Fruit fly (Drosophila melanogaster) whole organism, embryonic: ENCODE data around the gene CG16957.

Source experiments
- ATbp ChIP-seq: fragments of 200-800 bp; sonication (Bioruptor generic); optimal IDR thresholded peaks from 2 replicates; lab custom pipeline; 2017; ENCODE audit warnings: missing biosample characterization, mild to moderate bottlenecking, missing genetic modification characterization, missing genetic modification reagents
- Abd-B ChIP-seq: fragments of 200-800 bp; sonication (Bioruptor generic); optimal IDR thresholded peaks from 2 replicates; lab custom pipeline; 2018; ENCODE audit warnings: missing biosample characterization, mild to moderate bottlenecking, missing genetic modification characterization, moderate library complexity
- Bgb ChIP-seq: fragments of 200-800 bp; sonication (Bioruptor generic); IDR thresholded peaks from 2 replicates; pipeline ENCODE4 v1.3.6; 2022; ENCODE audit warnings: missing biosample characterization, missing genetic modification characterization; ENCODE audit not compliant: partially characterized antibody
- CG10274 ChIP-seq: fragments of 200-800 bp; sonication (Bioruptor generic); optimal IDR thresholded peaks from 3 replicates; lab custom pipeline; 2017; ENCODE audit warnings: missing biosample characterization, mild to moderate bottlenecking, missing genetic modification characterization
- CG10366 ChIP-seq: fragments of 200-800 bp; sonication (Bioruptor generic); IDR thresholded peaks from 2 replicates; pipeline ENCODE4 v1.3.6; 2022; ENCODE audit warnings: missing biosample characterization, missing genetic modification characterization
- CG11085 ChIP-seq: fragments of 200-800 bp; sonication (Bioruptor generic); IDR thresholded peaks from 2 replicates; pipeline ENCODE4 v1.3.6; 2022; ENCODE audit warnings: missing biosample characterization, missing genetic modification characterization
- CG11456 ChIP-seq: fragments of 200-800 bp; sonication (Bioruptor generic); IDR thresholded peaks from 3 replicates; pipeline ENCODE4 v1.3.6; 2022; ENCODE audit warnings: missing biosample characterization, missing genetic modification characterization
- CG11695 ChIP-seq: fragments of 200-800 bp; sonication (Bioruptor generic); IDR thresholded peaks from 3 replicates; pipeline ENCODE4 v1.3.6; 2022; ENCODE audit warnings: missing biosample characterization, missing genetic modification characterization
- CG15073 ChIP-seq: fragments of 200-800 bp; sonication (Bioruptor generic); optimal IDR thresholded peaks from 2 replicates; lab custom pipeline; 2016; ENCODE audit warnings: missing biosample characterization, missing genetic modification characterization
- CG30431 ChIP-seq: fragments of 200-800 bp; sonication (Bioruptor generic); optimal IDR thresholded peaks from 2 replicates; lab custom pipeline; 2017; ENCODE audit warnings: missing biosample characterization, missing genetic modification characterization
- CG31365 ChIP-seq: fragments of 200-800 bp; sonication (Bioruptor generic); optimal IDR thresholded peaks from 2 replicates; lab custom pipeline; 2018; ENCODE audit warnings: missing biosample characterization, mild to moderate bottlenecking, missing genetic modification characterization
- CG31388 ChIP-seq: fragments of 200-800 bp; sonication (Bioruptor generic); optimal IDR thresholded peaks from 2 replicates; lab custom pipeline; 2016; ENCODE audit warnings: missing biosample characterization, missing genetic modification characterization
- CG3407 ChIP-seq: fragments of 200-800 bp; sonication (Bioruptor generic); optimal IDR thresholded peaks from 2 replicates; lab custom pipeline; 2018; ENCODE audit warnings: missing biosample characterization, mild to moderate bottlenecking, missing genetic modification characterization
- CG34422 ChIP-seq: fragments of 200-800 bp; sonication (Bioruptor generic); IDR thresholded peaks from 3 replicates; pipeline ENCODE4 v1.3.6; 2022; ENCODE audit warnings: missing biosample characterization, missing genetic modification characterization
- CG5953 ChIP-seq: fragments of 200-800 bp; sonication (Bioruptor generic); IDR thresholded peaks from 2 replicates; pipeline ENCODE4 v1.3.6; 2022; ENCODE audit warnings: missing biosample characterization, missing genetic modification characterization
- CG6683 ChIP-seq: fragments of 200-800 bp; sonication (Bioruptor generic); optimal IDR thresholded peaks from 2 replicates; lab custom pipeline; 2017; ENCODE audit warnings: missing biosample characterization, mild to moderate bottlenecking, missing genetic modification characterization, missing genetic modification reagents
- CG7357 ChIP-seq: fragments of 200-800 bp; sonication (Bioruptor generic); IDR thresholded peaks from 3 replicates; pipeline ENCODE4 v1.3.6; 2022; ENCODE audit warnings: missing biosample characterization, missing genetic modification characterization
- CG7963 ChIP-seq: fragments of 200-800 bp; sonication (Bioruptor generic); IDR thresholded peaks from 3 replicates; pipeline ENCODE4 v1.3.6; 2022; ENCODE audit warnings: missing biosample characterization, missing genetic modification characterization; ENCODE audit not compliant: partially characterized antibody
- CG9437 ChIP-seq: fragments of 200-800 bp; sonication (Bioruptor generic); optimal IDR thresholded peaks from 2 replicates; lab custom pipeline; 2018; ENCODE audit warnings: missing biosample characterization, mild to moderate bottlenecking, missing genetic modification characterization
- Ets65A ChIP-seq: fragments of 200-800 bp; sonication (Bioruptor generic); peaks from one replicate; lab custom pipeline; 2016; ENCODE audit warnings: missing biosample characterization, missing genetic modification characterization
- Gsc ChIP-seq: fragments of 200-800 bp; sonication (Bioruptor generic); IDR thresholded peaks from 2 replicates; pipeline ENCODE4 v1.3.6; 2022; ENCODE audit warnings: missing biosample characterization, missing genetic modification characterization
- HLH54F ChIP-seq: fragments of 200-800 bp; sonication (Bioruptor generic); optimal IDR thresholded peaks from 3 replicates; lab custom pipeline; 2016; ENCODE audit warnings: missing biosample characterization, missing genetic modification characterization
- HmgZ ChIP-seq: fragments of 200-800 bp; sonication (Bioruptor generic); optimal IDR thresholded peaks from 2 replicates; lab custom pipeline; 2018; ENCODE audit warnings: missing biosample characterization, mild to moderate bottlenecking, missing genetic modification characterization
- Lhr ChIP-seq: fragments of 200-800 bp; sonication (Bioruptor generic); optimal IDR thresholded peaks from 3 replicates; lab custom pipeline; 2017; ENCODE audit warnings: mild to moderate bottlenecking, missing biosample characterization, missing genetic modification reagents, missing genetic modification characterization
- MBD-R2 ChIP-seq: fragments of 200-800 bp; sonication (Bioruptor generic); IDR thresholded peaks from 2 replicates; pipeline ENCODE4 v1.3.6; 2022; ENCODE audit warnings: missing biosample characterization, missing genetic modification characterization
- Med ChIP-seq: fragments of 200-800 bp; sonication (Bioruptor generic); peaks from one replicate; lab custom pipeline; 2016; ENCODE audit warnings: missing biosample characterization, missing genetic modification characterization, mild to moderate bottlenecking, inconsistent platforms, moderate library complexity
- NK7.1 ChIP-seq: fragments of 200-800 bp; sonication (Bioruptor generic); optimal IDR thresholded peaks from 3 replicates; lab custom pipeline; 2016; ENCODE audit warnings: missing biosample characterization, missing genetic modification characterization
- Nf-YC ChIP-seq: fragments of 200-800 bp; optimal IDR thresholded peaks from 3 replicates; lab custom pipeline; 2019; ENCODE audit warnings: missing biosample characterization, mild to moderate bottlenecking, missing genetic modification characterization, moderate library complexity
- Rx ChIP-seq: fragments of 200-800 bp; sonication (Bioruptor generic); IDR thresholded peaks from 2 replicates; pipeline ENCODE4 v1.3.6; 2022; ENCODE audit warnings: missing biosample characterization, missing genetic modification characterization
- Taf1 ChIP-seq: fragments of 200-800 bp; sonication (Bioruptor generic); IDR thresholded peaks from 2 replicates; pipeline ENCODE4 v1.3.6; 2022; ENCODE audit warnings: missing biosample characterization, missing genetic modification characterization
- Usf ChIP-seq: fragments of 200-800 bp; sonication (Bioruptor generic); optimal IDR thresholded peaks from 2 replicates; lab custom pipeline; 2017; ENCODE audit warnings: missing genotype, missing biosample characterization, missing genetic modification characterization
- abd-A ChIP-seq: fragments of 200-800 bp; sonication (Bioruptor generic); optimal IDR thresholded peaks from 3 replicates; lab custom pipeline; 2019; ENCODE audit warnings: missing biosample characterization, mild to moderate bottlenecking, missing genetic modification characterization, moderate library complexity
- ara ChIP-seq: fragments of 200-800 bp; sonication (Bioruptor generic); IDR thresholded peaks from 2 replicates; pipeline ENCODE4 v1.3.6; 2022; ENCODE audit warnings: missing biosample characterization, missing genetic modification characterization
- bbx ChIP-seq: fragments of 200-800 bp; sonication (Bioruptor generic); IDR thresholded peaks from 2 replicates; pipeline ENCODE4 v1.3.6; 2022; ENCODE audit warnings: missing biosample characterization, missing genetic modification characterization; ENCODE audit not compliant: partially characterized antibody
- btn ChIP-seq: fragments of 200-800 bp; sonication (Bioruptor generic); optimal IDR thresholded peaks from 2 replicates; lab custom pipeline; 2016; ENCODE audit warnings: missing biosample characterization, missing genetic modification characterization
- eyg ChIP-seq: fragments of 200-800 bp; sonication (Bioruptor generic); optimal IDR thresholded peaks from 3 replicates; lab custom pipeline; 2016; ENCODE audit warnings: missing biosample characterization, missing genetic modification characterization
- ham ChIP-seq: fragments of 200-800 bp; sonication (Bioruptor generic); IDR thresholded peaks from 2 replicates; pipeline ENCODE4 v1.3.6; 2022; ENCODE audit warnings: missing biosample characterization, missing genetic modification characterization
- hth ChIP-seq: fragments of >200 bp; optimal IDR thresholded peaks from 2 replicates; lab custom pipeline; 2017; ENCODE audit warnings: inconsistent platforms
- ken ChIP-seq: fragments of 200-800 bp; sonication (Bioruptor generic); IDR thresholded peaks from 3 replicates; pipeline ENCODE4 v1.3.6; 2022; ENCODE audit warnings: missing biosample characterization, missing genetic modification characterization
- klu ChIP-seq: fragments of 200-800 bp; sonication (Bioruptor generic); IDR thresholded peaks from 2 replicates; pipeline ENCODE4 v1.3.6; 2022; ENCODE audit warnings: missing biosample characterization, missing genetic modification characterization
- knrl ChIP-seq: fragments of 200-800 bp; sonication (Bioruptor generic); IDR thresholded peaks from 3 replicates; pipeline ENCODE4 v1.3.6; 2022; ENCODE audit warnings: missing biosample characterization, missing genetic modification characterization; ENCODE audit not compliant: partially characterized antibody
- mirr ChIP-seq: fragments of 200-800 bp; sonication (Bioruptor generic); optimal IDR thresholded peaks from 3 replicates; lab custom pipeline; 2018; ENCODE audit warnings: missing biosample characterization, mild to moderate bottlenecking, missing genetic modification characterization
- nerfin-1 ChIP-seq: fragments of 200-800 bp; sonication (Bioruptor generic); optimal IDR thresholded peaks from 3 replicates; lab custom pipeline; 2019; ENCODE audit warnings: missing biosample characterization, mild to moderate bottlenecking, missing genetic modification characterization, moderate library complexity
- pb ChIP-seq: fragments of 200-800 bp; sonication (Bioruptor generic); optimal IDR thresholded peaks from 3 replicates; lab custom pipeline; 2016; ENCODE audit warnings: missing biosample characterization, missing genetic modification characterization
- sd ChIP-seq: fragments of 200-800 bp; sonication (Bioruptor generic); optimal IDR thresholded peaks from 3 replicates; lab custom pipeline; 2018; ENCODE audit warnings: missing biosample characterization, mild to moderate bottlenecking, missing genetic modification characterization, moderate library complexity
- trh ChIP-seq: fragments of 200-800 bp; sonication (Bioruptor generic); optimal IDR thresholded peaks from 2 replicates; lab custom pipeline; 2016; ENCODE audit warnings: missing biosample characterization, missing genetic modification characterization
- tup ChIP-seq: fragments of 200-800 bp; sonication (Bioruptor generic); optimal IDR thresholded peaks from 2 replicates; lab custom pipeline; 2016; ENCODE audit warnings: missing biosample characterization, mild to moderate bottlenecking, missing genetic modification characterization, moderate library complexity
- twi ChIP-seq: fragments of 200-800 bp; optimal IDR thresholded peaks from 2 replicates; lab custom pipeline; 2019; ENCODE audit warnings: missing biosample characterization, mild to moderate bottlenecking, missing genetic modification characterization, moderate library complexity
- vnd ChIP-seq: fragments of 200-800 bp; sonication (Bioruptor generic); IDR thresholded peaks from 3 replicates; pipeline ENCODE4 v1.3.6; 2022; ENCODE audit warnings: missing biosample characterization, missing genetic modification characterization; ENCODE audit not compliant: partially characterized antibody
- wdn ChIP-seq: fragments of 200-800 bp; sonication (Bioruptor generic); IDR thresholded peaks from 2 replicates; pipeline ENCODE4 v1.3.6; 2022; ENCODE audit warnings: missing biosample characterization, missing genetic modification characterization
- wek ChIP-seq: fragments of 200-800 bp; sonication (Bioruptor generic); optimal IDR thresholded peaks from 3 replicates; lab custom pipeline; 2018; ENCODE audit warnings: missing biosample characterization, mild to moderate bottlenecking, missing genetic modification characterization, moderate library complexity

The CG16957 gene

dm6 chr2L:13387255-13387654 is 8.7 kb downstream of the CG16957 start, which contains the start of the genes Ing5 and CG7099 (continued):
- TF ChIP-seq Taf1 (GFP tag; lab: Robert Waterston, UW) (peak; percentile 94), mirr (GFP tag; lab: Kevin White, UChicago) (peak; percentile 91), eyg (GFP tag; lab: Kevin White, UChicago) (peak; percentile 68), CG9437 (GFP tag; lab: Kevin White, UChicago) (peak; percentile 86), CG30431 (GFP tag; lab: Kevin White, UChicago) (peak; percentile 94), knrl (GFP tag; lab: Robert Waterston, UW) (peak; percentile 78), vnd (GFP tag; lab: Robert Waterston, UW) (peak; percentile 57; the same call in 1 of the 3 replicates), CG11456 (GFP tag; lab: Robert Waterston, UW) (peak; percentile 97), abd-A (no peak), ken (GFP tag; lab: Robert Waterston, UW) (peak; percentile 97), CG6683 (peak; percentile 85), CG7357 (peak; percentile 89), CG11695 (GFP tag; lab: Robert Waterston, UW) (peak; percentile 94), CG11085 (peak; percentile 96), CG31388 (GFP tag; lab: Kevin White, UChicago) (peak; percentile 92), Gsc (GFP tag; lab: Robert Waterston, UW) (peak; percentile 79), Lhr (GFP tag; lab: Kevin White, UChicago) (peak; percentile 88), Rx (GFP tag; lab: Robert Waterston, UW) (peak; percentile 93), hth (no peak), bbx (peak; percentile 53), nerfin-1 (tag; lab: Kevin White, UChicago) (peak; percentile 93), CG31365 (tag; lab: Kevin White, UChicago) (no peak), NK7.1 (GFP tag; lab: Kevin White, UChicago) (peak; percentile 59), Med (peak; percentile 98), ara (GFP tag; lab: Robert Waterston, UW) (peak; percentile 96), tup (peak; percentile 93), CG3407 (peak; percentile 92), CG15073 (peak; percentile 81), pb (peak; percentile 67), wek (GFP tag; lab: Kevin White, UChicago) (peak; percentile 74), sd (tag; lab: Kevin White, UChicago) (peak; percentile 95), Nf-YC (peak; percentile 89), btn (GFP tag; lab: Kevin White, UChicago) (peak; percentile 61), HmgZ (tag; lab: Kevin White, UChicago) (peak; percentile 97), twi (peak; percentile 93), MBD-R2 (peak; percentile 99), Abd-B (GFP tag; lab: Kevin White, UChicago) (peak; percentile 98), Usf (peak; percentile 93), HLH54F (GFP tag; lab: Kevin White, UChicago) (peak; percentile 92), CG10274 (GFP tag; lab: Kevin White, UChicago) (peak; percentile 74), CG34422 (GFP tag; lab: Robert Waterston, UW) (peak; percentile 98), klu (GFP tag; lab: Robert Waterston, UW) (peak; percentile 93), CG5953 (GFP tag; lab: Robert Waterston, UW) (peak; percentile 92), Bgb (GFP tag; lab: Robert Waterston, UW) (peak; percentile 75), Ets65A (GFP tag; lab: Kevin White, UChicago) (peak; percentile 98), CG7963 (GFP tag; lab: Robert Waterston, UW) (peak; percentile 45; the same call in 2 of the 3 replicates), ham (GFP tag; lab: Robert Waterston, UW) (peak; percentile 77; the same call in 1 of the 2 replicates), CG10366 (GFP tag; lab: Robert Waterston, UW) (peak; percentile 97), trh (peak; percentile 92), wdn (GFP tag; lab: Robert Waterston, UW) (peak; percentile 92), ATbp (GFP tag; lab: Kevin White, UChicago) (peak; percentile 90)
